Worm (Caenorhabditis elegans) whole organism, L3 larva: ENCODE data around the gene phat-4.

Experiments
- ceh-16 ChIP-seq: sonication (generic microtip); optimal IDR thresholded peaks from 2 replicates; lab custom pipeline; 2017; ENCODE audit warnings: missing biosample characterization, missing genetic modification characterization
- ceh-28 ChIP-seq: fragments of 150-350 bp; optimal IDR thresholded peaks from 2 replicates; lab custom pipeline; 2014; ENCODE audit warnings: missing biosample characterization, missing genetic modification reagents, missing genetic modification characterization
- elt-1 ChIP-seq: fragments of 150-350 bp; optimal IDR thresholded peaks from 2 replicates; lab custom pipeline; 2014; ENCODE audit warnings: missing biosample characterization, missing genetic modification characterization
- elt-2 ChIP-seq: sonication (generic microtip); optimal IDR thresholded peaks from 2 replicates; lab custom pipeline; 2016; ENCODE audit warnings: missing genetic modification reagents, mild to moderate bottlenecking, missing genetic modification characterization, missing compliant biosample characterization
- elt-3 ChIP-seq, 3 experiments: fragments of 150-350 bp in 1 of 3; sonication (generic microtip) in 2 of 3; optimal IDR thresholded peaks; 2 replicates in 2 of 3; 4 replicates in 1 of 3; lab custom pipeline; 2014 to 2017; ENCODE audit warnings: missing biosample characterization in 3 of 3, missing genetic modification characterization in 3 of 3
- fos-1 ChIP-seq: fragments of 150-350 bp; optimal IDR thresholded peaks from 2 replicates; lab custom pipeline; 2014; ENCODE audit warnings: missing biosample characterization, missing genetic modification characterization
- mdl-1 ChIP-seq: fragments of 150-350 bp; optimal IDR thresholded peaks from 2 replicates; lab custom pipeline; 2014; ENCODE audit warnings: missing biosample characterization, missing genetic modification characterization
- nfya-1 ChIP-seq: sonication (generic microtip); optimal IDR thresholded peaks from 2 replicates; lab custom pipeline; 2017; ENCODE audit warnings: missing genetic modification characterization, mild to moderate bottlenecking, missing compliant biosample characterization, antibody characterized with exemption, moderate library complexity; ENCODE audit not compliant: insufficient read depth
- nhr-77 ChIP-seq: fragments of 150-350 bp; optimal IDR thresholded peaks from 2 replicates; lab custom pipeline; 2014; ENCODE audit warnings: missing biosample characterization, missing genetic modification characterization
- pha-4 ChIP-seq: fragments of 150-350 bp; optimal IDR thresholded peaks from 2 replicates; lab custom pipeline; 2014; ENCODE audit warnings: missing biosample characterization, missing genetic modification reagents, missing genetic modification characterization
- skn-1 ChIP-seq: fragments of 150-350 bp; optimal IDR thresholded peaks from 2 replicates; lab custom pipeline; 2014; ENCODE audit warnings: missing biosample characterization, missing genetic modification characterization
- zag-1 ChIP-seq: fragments of 150-350 bp; optimal IDR thresholded peaks from 2 replicates; lab custom pipeline; 2014; ENCODE audit warnings: missing biosample characterization, missing genetic modification characterization

DNA sequence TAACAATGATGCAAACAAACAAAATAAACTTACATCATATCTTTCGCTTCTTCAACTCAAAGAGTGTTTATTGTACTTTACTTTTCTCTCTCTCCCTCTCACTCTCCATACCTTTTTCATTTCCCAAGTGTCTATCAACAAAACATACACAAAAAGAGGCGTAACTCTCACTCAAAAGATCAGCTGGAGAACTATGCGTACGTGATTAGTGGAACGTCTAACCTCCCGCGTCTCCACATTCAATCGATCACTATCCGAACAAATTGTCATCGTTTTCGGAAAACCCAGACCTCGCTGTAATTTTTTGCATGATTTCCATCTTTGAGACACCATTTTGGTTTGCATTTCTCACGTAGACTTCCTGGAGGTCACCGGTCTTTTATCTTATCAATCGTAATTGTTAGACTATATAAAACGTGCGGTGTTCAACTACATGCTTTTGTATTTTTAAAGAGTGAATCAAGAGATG is 1.8 kb downstream of the phat-4 start, which contains the start of gene nhr-57:
- TF ChIP-seq elt-2 (peak; percentile 82), nhr-77 (no peak), elt-3 (tag; optimal IDR thresholded peaks at IDR 0.05; lab: Kevin White, UChicago) (peak in 1 of 3 experiments; percentile 42), ceh-28 (tag; lab: Kevin White, UChicago) (peak; percentile 73), elt-1 (no peak), fos-1 (no peak), pha-4 (peak; percentile 98), zag-1 (no peak), skn-1 (tag; lab: Kevin White, UChicago) (peak; percentile 84), ceh-16 (no peak), nfya-1 (tag; lab: Kevin White, UChicago) (no peak), mdl-1 (tag; lab: Kevin White, UChicago) (peak; percentile 28)
